Fruit fly (Drosophila melanogaster) whole organism, embryonic: ENCODE data around the gene CG16903.
A peak's percentile ranks its signal among the peaks of the same experiment; 100 is the strongest.

ENCODE experiments used
- Abd-B ChIP-seq: fragments of 200-800 bp; sonication (Bioruptor generic); optimal IDR thresholded peaks from 2 replicates; lab custom pipeline; 2018; ENCODE audit warnings: missing biosample characterization, mild to moderate bottlenecking, missing genetic modification characterization, moderate library complexity
- Adf1 ChIP-seq: fragments of 200-800 bp; sonication (Bioruptor generic); IDR thresholded peaks from 2 replicates; pipeline ENCODE4 v1.3.6; 2022; ENCODE audit warnings: missing biosample characterization, missing genetic modification characterization
- B-H1 ChIP-seq: fragments of 200-800 bp; sonication (Bioruptor generic); IDR thresholded peaks from 3 replicates; pipeline ENCODE4 v1.3.6; 2022; ENCODE audit warnings: missing biosample characterization, missing genetic modification characterization
- Blimp-1 ChIP-seq: fragments of 200-800 bp; sonication (Bioruptor generic); optimal IDR thresholded peaks from 3 replicates; lab custom pipeline; 2018; ENCODE audit warnings: missing biosample characterization, missing genetic modification characterization, mild to moderate bottlenecking, moderate library complexity, missing genetic modification reagents
- Bteb2 ChIP-seq: fragments of 200-800 bp; sonication (Bioruptor generic); optimal IDR thresholded peaks from 2 replicates; lab custom pipeline; 2016; ENCODE audit warnings: missing biosample characterization, missing genetic modification characterization
- CG1024 ChIP-seq: fragments of 200-800 bp; sonication (Bioruptor generic); IDR thresholded peaks from 2 replicates; pipeline ENCODE4 v1.3.6; 2022; ENCODE audit warnings: missing biosample characterization, missing genetic modification characterization
- CG10959 ChIP-seq: fragments of 200-800 bp; sonication (Bioruptor generic); IDR thresholded peaks from 2 replicates; pipeline ENCODE4 v1.3.6; 2022; ENCODE audit warnings: missing biosample characterization, missing genetic modification characterization
- CG10979 ChIP-seq: fragments of 200-800 bp; sonication (Bioruptor generic); optimal IDR thresholded peaks from 2 replicates; lab custom pipeline; 2018; ENCODE audit warnings: missing biosample characterization, mild to moderate bottlenecking, missing genetic modification characterization, moderate library complexity
- CG11398 ChIP-seq: fragments of 200-800 bp; sonication (Bioruptor generic); optimal IDR thresholded peaks from 2 replicates; lab custom pipeline; 2016; ENCODE audit warnings: missing biosample characterization, missing genetic modification characterization
- CG12744 ChIP-seq: fragments of 200-800 bp; sonication (Bioruptor generic); optimal IDR thresholded peaks from 2 replicates; lab custom pipeline; 2016; ENCODE audit warnings: missing biosample characterization, missing genetic modification characterization
- CG17186 ChIP-seq: fragments of 200-800 bp; sonication (Bioruptor generic); optimal IDR thresholded peaks from 3 replicates; lab custom pipeline; 2017; ENCODE audit warnings: missing biosample characterization, missing genetic modification reagents, missing genetic modification characterization
- CG17328 ChIP-seq: fragments of 200-800 bp; sonication (Bioruptor generic); IDR thresholded peaks from 2 replicates; pipeline ENCODE4 v1.3.6; 2022; ENCODE audit warnings: missing biosample characterization, missing genetic modification characterization
- CG17361 ChIP-seq: fragments of 200-800 bp; sonication (Bioruptor generic); IDR thresholded peaks from 3 replicates; pipeline ENCODE4 v1.3.6; 2022; ENCODE audit warnings: missing biosample characterization, missing genetic modification characterization
- CG18476 ChIP-seq: fragments of 200-800 bp; sonication (Bioruptor generic); optimal IDR thresholded peaks from 2 replicates; lab custom pipeline; 2016; ENCODE audit warnings: missing biosample characterization, mild to moderate bottlenecking, missing genetic modification characterization
- CG3163 ChIP-seq: fragments of 200-800 bp; sonication (Bioruptor generic); optimal IDR thresholded peaks from 3 replicates; lab custom pipeline; 2016; ENCODE audit warnings: missing biosample characterization, missing genetic modification characterization
- CG3847 ChIP-seq: fragments of 200-800 bp; sonication (Bioruptor generic); IDR thresholded peaks from 2 replicates; pipeline ENCODE4 v1.3.6; 2022; ENCODE audit warnings: missing biosample characterization, missing genetic modification characterization
- CG5245 ChIP-seq: fragments of 200-800 bp; sonication (Bioruptor generic); optimal IDR thresholded peaks from 3 replicates; lab custom pipeline; 2016; ENCODE audit warnings: missing biosample characterization, missing genetic modification characterization
- CG9437 ChIP-seq: fragments of 200-800 bp; sonication (Bioruptor generic); optimal IDR thresholded peaks from 2 replicates; lab custom pipeline; 2018; ENCODE audit warnings: missing biosample characterization, mild to moderate bottlenecking, missing genetic modification characterization
- Dref ChIP-seq: fragments of 200-800 bp; sonication (Bioruptor generic); IDR thresholded peaks from 2 replicates; pipeline ENCODE4 v1.3.6; 2022; ENCODE audit warnings: missing biosample characterization, missing genetic modification characterization
- ERR ChIP-seq: fragments of 200-800 bp; sonication (Bioruptor generic); optimal IDR thresholded peaks from 2 replicates; lab custom pipeline; 2016; ENCODE audit warnings: missing biosample characterization, missing genetic modification characterization
- Elba2 ChIP-seq: fragments of 200-800 bp; sonication (Bioruptor generic); optimal IDR thresholded peaks from 3 replicates; lab custom pipeline; 2016; ENCODE audit warnings: missing biosample characterization, missing genetic modification characterization
- H15 ChIP-seq: fragments of 200-800 bp; sonication (Bioruptor generic); IDR thresholded peaks from 3 replicates; pipeline ENCODE4 v1.3.6; 2022; ENCODE audit warnings: missing biosample characterization, missing genetic modification characterization
- HLHmδ ChIP-seq: fragments of 200-800 bp; sonication (Bioruptor generic); optimal IDR thresholded peaks from 2 replicates; lab custom pipeline; 2018; ENCODE audit warnings: missing biosample characterization, mild to moderate bottlenecking, missing genetic modification characterization, moderate library complexity
- Hmx ChIP-seq: fragments of 200-800 bp; sonication (Bioruptor generic); optimal IDR thresholded peaks from 2 replicates; lab custom pipeline; 2016; ENCODE audit warnings: missing biosample characterization, missing genetic modification characterization
- Hr3 ChIP-seq: fragments of 200-800 bp; sonication (Bioruptor generic); optimal IDR thresholded peaks from 3 replicates; lab custom pipeline; 2016; ENCODE audit warnings: missing biosample characterization, missing genetic modification characterization
- Jarid2 ChIP-seq: fragments of 200-800 bp; sonication (Bioruptor generic); optimal IDR thresholded peaks from 3 replicates; lab custom pipeline; 2017; ENCODE audit warnings: mild to moderate bottlenecking, missing biosample characterization, missing genetic modification reagents, missing genetic modification characterization
- Lpt ChIP-seq: fragments of >200 bp; optimal IDR thresholded peaks from 2 replicates; lab custom pipeline; 2018; ENCODE audit warnings: missing biosample characterization, missing genetic modification characterization
- Meics ChIP-seq: fragments of 200-800 bp; sonication (Bioruptor generic); optimal IDR thresholded peaks from 2 replicates; lab custom pipeline; 2017; ENCODE audit warnings: missing biosample characterization, mild to moderate bottlenecking, missing genetic modification characterization
- Mes4 ChIP-seq: fragments of 200-800 bp; sonication (Bioruptor generic); optimal IDR thresholded peaks from 2 replicates; lab custom pipeline; 2016; ENCODE audit warnings: missing biosample characterization, missing genetic modification characterization
- Nf-YB ChIP-seq: fragments of 200-800 bp; sonication (Bioruptor generic); optimal IDR thresholded peaks from 3 replicates; lab custom pipeline; 2019; ENCODE audit warnings: missing biosample characterization, mild to moderate bottlenecking, missing genetic modification characterization, moderate library complexity
- NfI ChIP-seq: fragments of 200-800 bp; sonication (Bioruptor generic); optimal IDR thresholded peaks from 3 replicates; lab custom pipeline; 2018; ENCODE audit warnings: missing biosample characterization, mild to moderate bottlenecking, missing genetic modification characterization, moderate library complexity
- Pdp1 ChIP-seq, 2 experiments: fragments of 200-800 bp; sonication (Bioruptor generic); optimal IDR thresholded peaks; 3 replicates each; lab custom pipeline; 2016; ENCODE audit warnings: missing biosample characterization in 2 of 2, missing genetic modification characterization in 2 of 2, mild to moderate bottlenecking in 1 of 2, moderate library complexity in 1 of 2
- Usf ChIP-seq: fragments of 200-800 bp; sonication (Bioruptor generic); optimal IDR thresholded peaks from 2 replicates; lab custom pipeline; 2017; ENCODE audit warnings: missing genotype, missing biosample characterization, missing genetic modification characterization
- Xrp1 ChIP-seq: fragments of 200-800 bp; sonication (Bioruptor generic); IDR thresholded peaks from 2 replicates; pipeline ENCODE4 v1.3.6; 2022; ENCODE audit warnings: missing biosample characterization, missing genetic modification characterization
- al ChIP-seq: fragments of 200-800 bp; sonication (Bioruptor generic); IDR thresholded peaks from 2 replicates; pipeline ENCODE4 v1.3.6; 2022; ENCODE audit warnings: missing biosample characterization, missing genetic modification characterization
- dm ChIP-seq: fragments of 200-800 bp; sonication (Bioruptor generic); optimal IDR thresholded peaks from 3 replicates; lab custom pipeline; 2016; ENCODE audit warnings: missing biosample characterization, missing genetic modification characterization
- fd102C ChIP-seq: fragments of 200-800 bp; sonication (Bioruptor generic); optimal IDR thresholded peaks from 2 replicates; lab custom pipeline; 2018; ENCODE audit warnings: missing biosample characterization, mild to moderate bottlenecking, missing genetic modification characterization, moderate library complexity
- grau ChIP-seq: fragments of 200-800 bp; optimal IDR thresholded peaks from 3 replicates; lab custom pipeline; 2019; ENCODE audit warnings: missing biosample characterization, mild to moderate bottlenecking, missing genetic modification characterization, moderate library complexity
- ind ChIP-seq: fragments of 200-800 bp; sonication (Bioruptor generic); optimal IDR thresholded peaks from 3 replicates; lab custom pipeline; 2016; ENCODE audit warnings: missing biosample characterization, missing genetic modification characterization
- knrl ChIP-seq: fragments of 200-800 bp; sonication (Bioruptor generic); IDR thresholded peaks from 3 replicates; pipeline ENCODE4 v1.3.6; 2022; ENCODE audit warnings: missing biosample characterization, missing genetic modification characterization; ENCODE audit not compliant: partially characterized antibody
- lola ChIP-seq, 3 experiments: fragments of >200 bp in 2 of 3; fragments of 200-800 bp in 1 of 3; sonication (Bioruptor generic) in 1 of 3; optimal IDR thresholded peaks; 2 replicates each; lab custom pipeline; 2017 to 2019; ENCODE audit warnings: missing biosample characterization in 3 of 3, missing genetic modification characterization in 3 of 3, mild to moderate bottlenecking in 1 of 3, moderate library complexity in 1 of 3
- nom ChIP-seq: fragments of 200-800 bp; sonication (Bioruptor generic); optimal IDR thresholded peaks from 2 replicates; lab custom pipeline; 2017; ENCODE audit warnings: missing biosample characterization, missing genetic modification characterization, mild to moderate bottlenecking, moderate library complexity, missing genetic modification reagents
- otp ChIP-seq: fragments of 200-800 bp; sonication (Bioruptor generic); IDR thresholded peaks from 3 replicates; pipeline ENCODE4, ENCODE4 v1.3.6; 2022; ENCODE audit warnings: missing biosample characterization, missing genetic modification characterization
- schlank ChIP-seq: fragments of 200-800 bp; sonication (Bioruptor generic); optimal IDR thresholded peaks from 2 replicates; lab custom pipeline; 2018; ENCODE audit warnings: missing biosample characterization, mild to moderate bottlenecking, missing genetic modification characterization
- sens-2 ChIP-seq: fragments of 200-800 bp; sonication (Bioruptor generic); IDR thresholded peaks from 2 replicates; pipeline ENCODE4 v1.3.6; 2022; ENCODE audit warnings: missing biosample characterization, missing genetic modification characterization
- seq ChIP-seq: fragments of 200-800 bp; sonication (Bioruptor generic); IDR thresholded peaks from 2 replicates; pipeline ENCODE4 v1.3.6; 2022; ENCODE audit warnings: missing biosample characterization, missing genetic modification characterization
- tin ChIP-seq: fragments of 200-800 bp; sonication (Bioruptor generic); optimal IDR thresholded peaks from 3 replicates; lab custom pipeline; 2016; ENCODE audit warnings: missing biosample characterization, missing genetic modification characterization
- tll ChIP-seq, 2 experiments: fragments of 200-800 bp in 1 of 2; fragments of >200 bp in 1 of 2; sonication (Bioruptor generic) in 1 of 2; optimal IDR thresholded peaks; 2 replicates each; lab custom pipeline; 2017 to 2019; ENCODE audit warnings: missing biosample characterization in 2 of 2, missing genetic modification characterization in 2 of 2, mild to moderate bottlenecking in 1 of 2, moderate library complexity in 1 of 2
- ttk ChIP-seq: fragments of 200-800 bp; sonication (Bioruptor generic); IDR thresholded peaks from 2 replicates; pipeline ENCODE4 v2.1.2; 2022; ENCODE audit warnings: missing biosample characterization, missing genetic modification characterization
- vvl ChIP-seq: fragments of 200-800 bp; sonication (Bioruptor generic); IDR thresholded peaks from 2 replicates; pipeline ENCODE4 v1.3.6; 2022; ENCODE audit warnings: missing biosample characterization, missing genetic modification characterization

Gene CG16903

dm6 chrX:2094072-2094761 is 14.0 kb upstream of the CG16903 start, which contains the start of gene csw (continued):
- TF ChIP-seq Abd-B (peak; percentile 45), al (no peak), CG18476 (GFP tag; lab: Kevin White, UChicago) (peak; percentile 11), B-H1 (no peak), CG3847 (GFP tag; lab: Robert Waterston, UW) (peak; percentile 87), CG17328 (GFP tag; lab: Robert Waterston, UW) (peak; percentile 40; the same call in 1 of the 2 replicates), Pdp1 (GFP tag; optimal IDR thresholded peaks at IDR 0.05; lab: Kevin White, UChicago) (peak; percentile 30 to 48), CG3163 (peak; percentile 47), Jarid2 (no peak), Bteb2 (peak; percentile 57), dm (GFP tag; lab: Kevin White, UChicago) (peak; percentile 65), CG5245 (GFP tag; lab: Kevin White, UChicago) (no peak), Blimp-1 (GFP tag; lab: Kevin White, UChicago) (peak; percentile 29), Dref (GFP tag; lab: Robert Waterston, UW) (peak; percentile 54), ind (peak; percentile 32), Adf1 (GFP tag; lab: Robert Waterston, UW) (no peak), CG10959 (no peak), Meics (GFP tag; lab: Kevin White, UChicago) (peak; percentile 11), ERR (GFP tag; lab: Kevin White, UChicago) (peak; percentile 19), grau (peak; percentile 29), Hmx (GFP tag; lab: Kevin White, UChicago) (no peak), Mes4 (GFP tag; lab: Kevin White, UChicago) (no peak), fd102C (no peak), schlank (tag; lab: Kevin White, UChicago) (no peak), CG9437 (GFP tag; lab: Kevin White, UChicago) (no peak), CG10979 (tag; lab: Kevin White, UChicago) (no peak), lola (GFP tag; optimal IDR thresholded peaks at IDR 0.05; lab: Kevin White, UChicago) (peak in 1 of 3 experiments; percentile 60), Hr3 (GFP tag; lab: Kevin White, UChicago) (peak; percentile 3), knrl (GFP tag; lab: Robert Waterston, UW) (peak; percentile 21; the same call in 1 of the 3 replicates), CG17361 (GFP tag; lab: Robert Waterston, UW) (peak; percentile 31; the same call in 1 of the 3 replicates), CG11398 (GFP tag; lab: Kevin White, UChicago) (peak; percentile 11), Elba2 (GFP tag; lab: Kevin White, UChicago) (peak; percentile 92), NfI (GFP tag; lab: Kevin White, UChicago) (peak; percentile 41), Lpt (GFP tag; lab: Kevin White, UChicago) (no peak), nom (GFP tag; lab: Kevin White, UChicago) (peak; percentile 99), Nf-YB (GFP tag; lab: Kevin White, UChicago) (peak; percentile 23), sens-2 (GFP tag; lab: Robert Waterston, UW) (no peak), ttk (no peak), HLHmδ (GFP tag; lab: Kevin White, UChicago) (no peak), tin (GFP tag; lab: Kevin White, UChicago) (peak; percentile 18), Usf (no peak), Xrp1 (peak; percentile 14; the same call in 1 of the 2 replicates), otp (no peak), CG1024 (no peak), vvl (GFP tag; lab: Robert Waterston, UW) (peak; percentile 25; the same call in 1 of the 2 replicates), CG17186 (peak; percentile 79), CG12744 (no peak), tll (GFP tag; optimal IDR thresholded peaks at IDR 0.05; lab: Kevin White, UChicago) (no peak), H15 (GFP tag; lab: Robert Waterston, UW) (no peak), seq (0 out of 2 replicates have a peak, but pooled peaks have one; percentile 26)
